Worm (Caenorhabditis elegans): ENCODE results near the gene F57H12.6.

The F57H12.6 gene

ce11 chrIV:7988385-7988784, 12.3 kb upstream of the F57H12.6 start, which contains the start of gene col-115:
col-115 (plus strand) TSS chrIV:7988685.
- TF ChIP-seq nhr-28 (tag; optimal IDR thresholded peaks at IDR 0.05) (no peak), ama-1 (optimal IDR thresholded peaks at IDR 0.05) (no peak), C34B4.2 (tag; optimal IDR thresholded peaks at IDR 0.05) (no peak)

ce11 chrIV:7987083-7987482, 11.0 kb upstream of the F57H12.6 start, which contains the start of gene mec-17:
mec-17 (minus strand) TSS chrIV:7987183.
- TF ChIP-seq unc-98 (GFP tag; IDR thresholded peaks at IDR 0.05) (no peak), pax-3 (tag; optimal IDR thresholded peaks at IDR 0.05) (no peak), mdl-1 (tag; optimal IDR thresholded peaks at IDR 0.05) (no peak), alr-1 (tag; optimal IDR thresholded peaks at IDR 0.05; ENCODE audit: borderline replicate concordance) (no peak), hpl-2 (GFP tag; optimal IDR thresholded peaks at IDR 0.05) (no peak), lin-35 (GFP tag; optimal IDR thresholded peaks at IDR 0.05) (no peak)

- no peak for TF ChIP-seq unc-86 (tag; optimal IDR thresholded peaks at IDR 0.05)
- TF ChIP-seq elt-2 (tag; optimal IDR thresholded peaks at IDR 0.05), result peak; percentile 2
- no peak for TF ChIP-seq jun-1 (tag; optimal IDR thresholded peaks at IDR 0.05)
- TF ChIP-seq elt-3 (tag; optimal IDR thresholded peaks at IDR 0.05), result peak in 5 of 6 experiments; percentile 31 to 99 (median 85)
- TF ChIP-seq blmp-1 (tag; optimal IDR thresholded peaks at IDR 0.05), result peak; percentile 55
- no peak for TF ChIP-seq unc-98 (GFP tag; IDR thresholded peaks at IDR 0.05)
Measured at ce11 chrIV:7985737-7986136, 9.6 kb upstream of the F57H12.6 start.

ce11 chrIV:7983728-7984346, 7.7 kb upstream of the F57H12.6 start:
- TF ChIP-seq nhr-12 (tag; optimal IDR thresholded peaks at IDR 0.05) (no peak), unc-30 (tag; optimal IDR thresholded peaks at IDR 0.05) (no peak), rnt-1 (tag; optimal IDR thresholded peaks at IDR 0.05) (peak; percentile 20), pqm-1 (tag; optimal IDR thresholded peaks at IDR 0.05) (no peak), mep-1 (tag; optimal IDR thresholded peaks at IDR 0.05) (no peak), hpl-2 (GFP tag; optimal IDR thresholded peaks at IDR 0.05) (no peak), elt-3 (tag; optimal IDR thresholded peaks at IDR 0.05) (no peak), nhr-90 (tag; optimal IDR thresholded peaks at IDR 0.05; ENCODE audit: poor library complexity) (peak; percentile 26), pax-3 (tag; optimal IDR thresholded peaks at IDR 0.05) (no peak), F16B12.6 (tag; optimal IDR thresholded peaks at IDR 0.05) (no peak), nhr-71 (tag; optimal IDR thresholded peaks at IDR 0.05) (peak; percentile 14), hlh-4 (tag; optimal IDR thresholded peaks at IDR 0.05) (no peak), nhr-84 (tag; optimal IDR thresholded peaks at IDR 0.05) (no peak), unc-62 (GFP tag; optimal IDR thresholded peaks at IDR 0.05) (no peak), zip-4 (GFP tag; optimal IDR thresholded peaks at IDR 0.05) (no peak), snpc-4 (tag; optimal IDR thresholded peaks at IDR 0.05) (no peak), efl-1 (optimal IDR thresholded peaks at IDR 0.05) (no peak), efl-1 (GFP tag; optimal IDR thresholded peaks at IDR 0.05 in 1 of 2) (peak in 1 of 2 experiments; percentile 90), ets-5 (GFP tag; IDR thresholded peaks at IDR 0.05) (no peak), nhr-11 (tag; optimal IDR thresholded peaks at IDR 0.05) (no peak), zag-1 (tag; optimal IDR thresholded peaks at IDR 0.05) (no peak), vab-15 (tag; optimal IDR thresholded peaks at IDR 0.05) (no peak), ceh-90 (tag; optimal IDR thresholded peaks at IDR 0.05) (no peak), sox-4 (tag; optimal IDR thresholded peaks at IDR 0.05) (no peak), isw-1 (GFP tag; IDR thresholded peaks at IDR 0.05) (no peak), jun-1 (tag; optimal IDR thresholded peaks at IDR 0.05) (no peak), snu-23 (GFP tag; optimal IDR thresholded peaks at IDR 0.05) (peak; percentile 4), mef-2 (tag; optimal IDR thresholded peaks at IDR 0.05) (no peak), hlh-17 (GFP tag; optimal IDR thresholded peaks at IDR 0.05; ENCODE audit: borderline replicate concordance) (no peak), tbx-2 (tag; optimal IDR thresholded peaks at IDR 0.05) (no peak), lir-3 (tag; optimal IDR thresholded peaks at IDR 0.05; ENCODE audit: poor library complexity) (no peak), fkh-8 (tag; optimal IDR thresholded peaks at IDR 0.05) (no peak), fkh-4 (tag; optimal IDR thresholded peaks at IDR 0.05; ENCODE audit: borderline replicate concordance) (no peak), fos-1 (tag; optimal IDR thresholded peaks at IDR 0.05) (no peak), ztf-11 (tag; optimal IDR thresholded peaks at IDR 0.05) (no peak), mdl-1 (tag; optimal IDR thresholded peaks at IDR 0.05) (no peak), irx-1 (tag; optimal IDR thresholded peaks at IDR 0.05) (no peak), nhr-19 (GFP tag; conservative IDR thresholded peaks at IDR 0.05) (no peak), unc-98 (GFP tag; IDR thresholded peaks at IDR 0.05) (no peak)

Measured in whole organism, L1 larva.